Worm (Caenorhabditis elegans) whole organism, L1 larva: ENCODE measurements around the gene F53F1.6.

Experiments used
- C34B4.2 ChIP-seq: sonication (generic microtip); optimal IDR thresholded peaks from 2 replicates; lab custom pipeline; 2017; ENCODE audit warnings: mild to moderate bottlenecking, missing genetic modification characterization, missing compliant biosample characterization
- aly-2 ChIP-seq: fragments of 150-350 bp; optimal IDR thresholded peaks from 2 replicates; lab custom pipeline; 2014; ENCODE audit warnings: missing biosample characterization, missing genetic modification characterization
- ama-1 ChIP-seq: fragments of 150-350 bp; optimal IDR thresholded peaks from 2 replicates; lab custom pipeline; 2014
- efl-1 ChIP-seq, 4 experiments: fragments of 150-350 bp; optimal IDR thresholded peaks in 3 of 4; peaks in 1 of 4; 1 replicate in 1 of 4; 2 replicates in 3 of 4; lab custom pipeline; 2014; ENCODE audit warnings: missing biosample characterization in 2 of 4, missing genetic modification characterization in 2 of 4, missing genetic modification reagents in 2 of 4
- elt-3 ChIP-seq, 6 experiments: fragments of 150-350 bp in 1 of 6; sonication (generic microtip); optimal IDR thresholded peaks; 2 replicates each; lab custom pipeline; 2017 to 2018; ENCODE audit warnings: missing biosample characterization in 6 of 6, missing genetic modification characterization in 6 of 6, inconsistent platforms in 1 of 6
- lin-14 ChIP-seq: fragments of 200-800 bp; sonication (Bioruptor generic); optimal IDR thresholded peaks from 2 replicates; lab custom pipeline; 2018; ENCODE audit warnings: mild to moderate bottlenecking, missing genetic modification characterization, moderate library complexity, missing compliant biosample characterization
- lin-39 ChIP-seq: fragments of 150-350 bp; optimal IDR thresholded peaks from 2 replicates; lab custom pipeline; 2014; ENCODE audit warnings: missing biosample characterization, missing genetic modification reagents, missing genetic modification characterization
- nhr-12 ChIP-seq: sonication (generic microtip); optimal IDR thresholded peaks from 2 replicates; lab custom pipeline; 2017; ENCODE audit warnings: missing biosample characterization, missing genetic modification characterization
- nhr-77 ChIP-seq: fragments of 150-350 bp; optimal IDR thresholded peaks from 2 replicates; lab custom pipeline; 2014; ENCODE audit warnings: missing biosample characterization, missing genetic modification characterization
- pqm-1 ChIP-seq: sonication (generic microtip); optimal IDR thresholded peaks from 3 replicates; lab custom pipeline; 2017; ENCODE audit warnings: missing biosample characterization, missing genetic modification characterization
- snpc-4 ChIP-seq: fragments of 150-350 bp; optimal IDR thresholded peaks from 2 replicates; lab custom pipeline; 2014; ENCODE audit warnings: missing biosample characterization, missing genetic modification characterization
- sup-37 ChIP-seq: fragments of 200-800 bp; sonication (Bioruptor generic); optimal IDR thresholded peaks from 2 replicates; lab custom pipeline; 2018; ENCODE audit warnings: mild to moderate bottlenecking, missing genetic modification characterization, missing compliant biosample characterization
- zag-1 ChIP-seq: fragments of 150-350 bp; optimal IDR thresholded peaks from 2 replicates; lab custom pipeline; 2014; ENCODE audit warnings: missing biosample characterization, missing genetic modification characterization

- no peak for TF ChIP-seq C34B4.2 (tag; lab: Kevin White, UChicago)
- TF ChIP-seq elt-3 (tag; optimal IDR thresholded peaks at IDR 0.05; lab: Kevin White, UChicago) = no peak
- TF ChIP-seq lin-39 (tag; lab: Kevin White, UChicago) = no peak
- no peak for TF ChIP-seq efl-1 (optimal IDR thresholded peaks at IDR 0.05; lab: Kevin White, UChicago)
- TF ChIP-seq efl-1 (GFP tag; optimal IDR thresholded peaks at IDR 0.05 in 1 of 2; lab: Kevin White, UChicago) = no peak
- TF ChIP-seq nhr-77 (tag; lab: Kevin White, UChicago) = no peak
- TF ChIP-seq nhr-12 (tag; lab: Kevin White, UChicago) = no peak
- no peak for TF ChIP-seq lin-14
- TF ChIP-seq aly-2 (tag; lab: Kevin White, UChicago) = no peak
- no peak for TF ChIP-seq sup-37 (GFP tag; lab: Kevin White, UChicago)
- no peak for TF ChIP-seq ama-1
- no peak for TF ChIP-seq zag-1
- TF ChIP-seq snpc-4 (tag; lab: Kevin White, UChicago) = no peak
- no peak for TF ChIP-seq pqm-1 (tag; lab: Kevin White, UChicago)
Observed at ce11 chrV:13417513-13417912, at the start of gene F53F1.6.
